Worm (Caenorhabditis elegans) whole organism, L1 larva: ENCODE measurements around the gene fbxa-176.
A peak's percentile ranks its signal among the peaks of the same experiment; 100 is the strongest.

Experiments
- C04F5.9 ChIP-seq: sonication (generic microtip); optimal IDR thresholded peaks from 2 replicates; lab custom pipeline; 2016; ENCODE audit warnings: missing genetic modification characterization, missing compliant biosample characterization
- C34B4.2 ChIP-seq: sonication (generic microtip); optimal IDR thresholded peaks from 2 replicates; lab custom pipeline; 2017; ENCODE audit warnings: mild to moderate bottlenecking, missing genetic modification characterization, missing compliant biosample characterization
- F16B12.6 ChIP-seq: fragments of 150-350 bp; optimal IDR thresholded peaks from 2 replicates; lab custom pipeline; 2014; ENCODE audit warnings: missing biosample characterization, missing genetic modification characterization
- Y116A8C.19 ChIP-seq: sonication (generic microtip); optimal IDR thresholded peaks from 2 replicates; lab custom pipeline; 2016; ENCODE audit warnings: missing compliant biosample characterization, missing genetic modification characterization, borderline replicate concordance
- alr-1 ChIP-seq: fragments of 200-800 bp; sonication (Bioruptor generic); optimal IDR thresholded peaks from 2 replicates; lab custom pipeline; 2018; ENCODE audit warnings: borderline replicate concordance, mild to moderate bottlenecking, missing genetic modification characterization, missing compliant biosample characterization
- ceh-63 ChIP-seq: fragments of 200-800 bp; sonication (Bioruptor generic); optimal IDR thresholded peaks from 2 replicates; lab custom pipeline; 2018; ENCODE audit warnings: mild to moderate bottlenecking, missing genetic modification characterization, missing compliant biosample characterization
- ceh-82 ChIP-seq, 3 experiments: fragments of 150-350 bp in 1 of 3; sonication (generic microtip) in 2 of 3; optimal IDR thresholded peaks; 2 replicates each; lab custom pipeline; 2014 to 2017; ENCODE audit warnings: missing biosample characterization in 3 of 3, missing genetic modification characterization in 3 of 3
- ceh-88 ChIP-seq: fragments of 200-800 bp; sonication (Bioruptor generic); IDR thresholded peaks from 2 replicates; pipeline ENCODE4 v1.3.6; 2022; ENCODE audit warnings: missing genetic modification characterization, missing compliant biosample characterization
- ceh-90 ChIP-seq: sonication (generic microtip); optimal IDR thresholded peaks from 2 replicates; lab custom pipeline; 2016; ENCODE audit warnings: missing genetic modification characterization, missing compliant biosample characterization
- dpl-1 ChIP-seq, 3 experiments: fragments of 150-350 bp in 2 of 3; sonication (generic microtip) in 1 of 3; optimal IDR thresholded peaks; 2 replicates each; lab custom pipeline; 2014 to 2017; ENCODE audit warnings: missing biosample characterization in 3 of 3, missing genetic modification characterization in 3 of 3, missing genetic modification reagents in 3 of 3
- dsc-1 ChIP-seq: sonication (generic microtip); optimal IDR thresholded peaks from 2 replicates; lab custom pipeline; 2016; ENCODE audit warnings: mild to moderate bottlenecking, missing genetic modification characterization, missing compliant biosample characterization
- efl-1 ChIP-seq, 4 experiments: fragments of 150-350 bp; optimal IDR thresholded peaks in 3 of 4; peaks in 1 of 4; 1 replicate in 1 of 4; 2 replicates in 3 of 4; lab custom pipeline; 2014; ENCODE audit warnings: missing biosample characterization in 2 of 4, missing genetic modification characterization in 2 of 4, missing genetic modification reagents in 2 of 4
- efl-3 ChIP-seq: fragments of 200-800 bp; sonication (Bioruptor generic); optimal IDR thresholded peaks from 2 replicates; lab custom pipeline; 2018; ENCODE audit warnings: mild to moderate bottlenecking, missing genetic modification characterization, missing compliant biosample characterization
- egl-13 ChIP-seq: sonication (generic microtip); optimal IDR thresholded peaks from 2 replicates; lab custom pipeline; 2016; ENCODE audit warnings: missing genotype, missing genetic modification reagents, missing genetic modification characterization, missing compliant biosample characterization
- egl-27 ChIP-seq, 2 experiments: fragments of 150-350 bp in 1 of 2; sonication (generic microtip); optimal IDR thresholded peaks; 3 replicates each; lab custom pipeline; 2017 to 2018; ENCODE audit warnings: missing biosample characterization in 2 of 2, missing genetic modification characterization in 2 of 2, missing genetic modification reagents in 2 of 2
- elt-2 ChIP-seq: sonication (generic microtip); optimal IDR thresholded peaks from 2 replicates; lab custom pipeline; 2016; ENCODE audit warnings: missing genetic modification characterization, mild to moderate bottlenecking, inconsistent platforms, missing compliant biosample characterization, missing genetic modification reagents
- elt-3 ChIP-seq, 6 experiments: fragments of 150-350 bp in 1 of 6; sonication (generic microtip); optimal IDR thresholded peaks; 2 replicates each; lab custom pipeline; 2017 to 2018; ENCODE audit warnings: missing biosample characterization in 6 of 6, missing genetic modification characterization in 6 of 6, inconsistent platforms in 1 of 6
- fkh-10 ChIP-seq: sonication (generic microtip); optimal IDR thresholded peaks from 2 replicates; lab custom pipeline; 2017; ENCODE audit warnings: missing biosample characterization, missing genetic modification reagents, missing genetic modification characterization
- fkh-4 ChIP-seq: sonication (generic microtip); optimal IDR thresholded peaks from 2 replicates; lab custom pipeline; 2016; ENCODE audit warnings: missing compliant biosample characterization, missing genetic modification characterization, borderline replicate concordance
- fkh-8 ChIP-seq: sonication (generic microtip); optimal IDR thresholded peaks from 2 replicates; lab custom pipeline; 2016; ENCODE audit warnings: mild to moderate bottlenecking, missing genetic modification characterization, missing compliant biosample characterization
- hlh-17 ChIP-seq: fragments of 200-800 bp; sonication (Bioruptor generic); optimal IDR thresholded peaks from 2 replicates; lab custom pipeline; 2018; ENCODE audit warnings: missing genetic modification characterization, mild to moderate bottlenecking, missing compliant biosample characterization, moderate library complexity, borderline replicate concordance
- lin-35 ChIP-seq, 2 experiments: fragments of 150-350 bp; optimal IDR thresholded peaks; 2 replicates each; lab custom pipeline; 2014; ENCODE audit warnings: missing biosample characterization in 2 of 2, missing genetic modification characterization in 2 of 2, missing genetic modification reagents in 2 of 2
- lin-39 ChIP-seq: fragments of 150-350 bp; optimal IDR thresholded peaks from 2 replicates; lab custom pipeline; 2014; ENCODE audit warnings: missing biosample characterization, missing genetic modification reagents, missing genetic modification characterization
- lsy-2 ChIP-seq, 2 experiments: fragments of 150-350 bp; optimal IDR thresholded peaks; 2 replicates each; lab custom pipeline; 2014; ENCODE audit warnings: missing biosample characterization in 2 of 2, missing genetic modification characterization in 2 of 2
- mab-9 ChIP-seq: fragments of 200-800 bp; sonication (Bioruptor generic); IDR thresholded peaks from 2 replicates; pipeline ENCODE4 v1.3.6; 2022; ENCODE audit warnings: missing genetic modification reagents, missing genetic modification characterization, missing compliant biosample characterization
- mdl-1 ChIP-seq, 2 experiments: fragments of 150-350 bp; optimal IDR thresholded peaks; 2 replicates each; lab custom pipeline; 2014 to 2017; ENCODE audit warnings: missing biosample characterization in 2 of 2, missing genetic modification characterization in 2 of 2, inconsistent platforms in 1 of 2
- mep-1 ChIP-seq: fragments of 150-350 bp; optimal IDR thresholded peaks from 2 replicates; lab custom pipeline; 2014; ENCODE audit warnings: missing biosample characterization, missing genetic modification characterization
- nhr-11 ChIP-seq: fragments of 150-350 bp; optimal IDR thresholded peaks from 2 replicates; lab custom pipeline; 2014; ENCODE audit warnings: missing biosample characterization, missing genetic modification characterization
- nhr-12 ChIP-seq: sonication (generic microtip); optimal IDR thresholded peaks from 2 replicates; lab custom pipeline; 2017; ENCODE audit warnings: missing biosample characterization, missing genetic modification characterization
- nhr-237 ChIP-seq: fragments of 150-350 bp; optimal IDR thresholded peaks from 2 replicates; lab custom pipeline; 2014; ENCODE audit warnings: missing biosample characterization, missing genetic modification characterization
- nhr-28 ChIP-seq: fragments of 150-350 bp; optimal IDR thresholded peaks from 2 replicates; lab custom pipeline; 2014; ENCODE audit warnings: missing biosample characterization, missing genetic modification characterization
- nhr-47 ChIP-seq: sonication (generic microtip); optimal IDR thresholded peaks from 2 replicates; lab custom pipeline; 2016; ENCODE audit warnings: mild to moderate bottlenecking, missing genetic modification characterization, moderate library complexity, missing compliant biosample characterization
- nhr-71 ChIP-seq: sonication (generic microtip); optimal IDR thresholded peaks from 2 replicates; lab custom pipeline; 2016; ENCODE audit warnings: mild to moderate bottlenecking, missing genetic modification characterization, moderate library complexity, missing compliant biosample characterization
- nhr-85 ChIP-seq: sonication (generic microtip); peaks from one replicate; lab custom pipeline; 2016; ENCODE audit warnings: missing genetic modification characterization, inconsistent platforms, missing compliant biosample characterization
- nhr-90 ChIP-seq: sonication (generic microtip); optimal IDR thresholded peaks from 2 replicates; lab custom pipeline; 2016; ENCODE audit warnings: mild to moderate bottlenecking, missing genetic modification characterization, missing compliant biosample characterization; ENCODE audit not compliant: poor library complexity
- pax-3 ChIP-seq: fragments of 200-800 bp; sonication (Bioruptor generic); optimal IDR thresholded peaks from 2 replicates; lab custom pipeline; 2018; ENCODE audit warnings: mild to moderate bottlenecking, missing genetic modification characterization, moderate library complexity, missing compliant biosample characterization
- rnt-1 ChIP-seq: sonication (generic microtip); optimal IDR thresholded peaks from 2 replicates; lab custom pipeline; 2016; ENCODE audit warnings: mild to moderate bottlenecking, missing genetic modification characterization, moderate library complexity, missing compliant biosample characterization
- skn-1 ChIP-seq: fragments of 150-350 bp; optimal IDR thresholded peaks from 2 replicates; lab custom pipeline; 2014; ENCODE audit warnings: missing biosample characterization, missing genetic modification characterization
- snpc-4 ChIP-seq: fragments of 150-350 bp; optimal IDR thresholded peaks from 2 replicates; lab custom pipeline; 2014; ENCODE audit warnings: missing biosample characterization, missing genetic modification characterization
- snu-23 ChIP-seq: sonication (generic microtip); optimal IDR thresholded peaks from 2 replicates; lab custom pipeline; 2016; ENCODE audit warnings: missing genetic modification characterization, missing compliant biosample characterization
- sox-4 ChIP-seq: sonication (generic microtip); optimal IDR thresholded peaks from 2 replicates; lab custom pipeline; 2016; ENCODE audit warnings: missing genetic modification characterization, missing compliant biosample characterization
- sup-37 ChIP-seq: fragments of 200-800 bp; sonication (Bioruptor generic); optimal IDR thresholded peaks from 2 replicates; lab custom pipeline; 2018; ENCODE audit warnings: mild to moderate bottlenecking, missing genetic modification characterization, missing compliant biosample characterization
- tbx-2 ChIP-seq: sonication (generic microtip); optimal IDR thresholded peaks from 2 replicates; lab custom pipeline; 2016; ENCODE audit warnings: missing genetic modification characterization, missing compliant biosample characterization
- tlp-1 ChIP-seq: fragments of 150-350 bp; optimal IDR thresholded peaks from 2 replicates; lab custom pipeline; 2014; ENCODE audit warnings: missing biosample characterization, missing genetic modification characterization
- unc-130 ChIP-seq: fragments of 150-350 bp; optimal IDR thresholded peaks from 2 replicates; lab custom pipeline; 2017; ENCODE audit warnings: missing biosample characterization, missing genetic modification characterization, inconsistent platforms
- unc-86 ChIP-seq: sonication (generic microtip); optimal IDR thresholded peaks from 2 replicates; lab custom pipeline; 2016; ENCODE audit warnings: missing genetic modification characterization, missing compliant biosample characterization
- unc-98 ChIP-seq: fragments of 200-800 bp; sonication (Bioruptor generic); IDR thresholded peaks from 2 replicates; pipeline ENCODE4 v1.3.6; 2022; ENCODE audit warnings: missing genetic modification characterization, missing compliant biosample characterization
- vab-15 ChIP-seq: sonication (generic microtip); optimal IDR thresholded peaks from 2 replicates; lab custom pipeline; 2017; ENCODE audit warnings: missing genotype, mild to moderate bottlenecking, missing genetic modification characterization, missing compliant biosample characterization
- zag-1 ChIP-seq: fragments of 150-350 bp; optimal IDR thresholded peaks from 2 replicates; lab custom pipeline; 2014; ENCODE audit warnings: missing biosample characterization, missing genetic modification characterization

The fbxa-176 gene

DNA sequence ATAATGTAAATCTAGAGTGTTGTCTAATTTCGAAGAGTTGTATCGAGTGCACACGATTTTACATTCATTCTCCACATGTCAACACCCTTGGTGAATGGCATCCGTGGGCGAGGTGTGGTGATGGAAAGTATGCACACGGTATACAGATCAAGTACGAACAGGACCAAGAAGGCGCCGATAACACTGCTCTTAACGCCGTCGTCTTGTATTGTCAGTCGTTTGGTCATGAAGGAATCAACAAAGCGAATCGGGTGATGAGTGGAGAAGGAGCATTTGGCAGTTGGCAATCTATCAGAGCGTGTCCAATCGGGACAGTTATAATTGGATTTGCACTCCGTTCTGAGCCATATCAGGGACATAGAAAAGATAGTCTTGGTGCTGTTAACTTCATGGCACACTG is 16.3 kb upstream of the fbxa-176 start:
- TF ChIP-seq lsy-2 (tag; optimal IDR thresholded peaks at IDR 0.05; lab: Kevin White, UChicago) = no peak
- TF ChIP-seq egl-27 (tag; optimal IDR thresholded peaks at IDR 0.05; lab: Kevin White, UChicago) = no peak

DNA sequence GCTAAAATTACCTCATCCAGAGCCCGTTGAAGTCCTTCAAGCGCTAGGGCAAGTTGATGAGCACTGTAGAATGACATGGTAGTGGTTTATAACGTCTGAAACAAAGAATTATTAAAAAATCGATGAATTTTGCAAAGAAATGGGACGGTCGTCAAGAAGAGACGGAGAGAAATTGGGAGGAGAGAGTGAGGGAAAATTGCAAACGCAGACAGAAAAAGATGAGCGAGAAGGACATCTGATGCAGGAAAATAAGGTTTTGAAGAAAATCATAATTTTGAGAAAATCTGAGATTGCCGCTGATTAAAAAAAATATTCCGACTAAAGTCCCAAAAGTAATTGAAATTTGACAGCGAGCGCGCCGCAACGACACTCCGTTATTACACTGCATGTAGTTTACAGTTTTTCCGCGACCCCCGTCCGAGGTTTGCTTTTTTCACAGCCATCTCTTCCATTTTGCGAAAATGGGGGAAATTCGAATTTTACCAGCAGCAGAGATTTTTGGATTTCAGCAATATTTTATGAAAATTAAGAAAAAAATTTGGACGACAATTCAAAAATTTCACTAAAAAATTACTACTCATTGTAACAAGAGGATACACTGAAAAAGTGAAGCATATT is 11.1 kb upstream of the fbxa-176 start, which contains the start of gene C18D4.6:
TSS of gene C18D4.6 (minus strand) at position 97 of the 618 bp plus-strand sequence.
- TF ChIP-seq Y116A8C.19 (tag; lab: Kevin White, UChicago) (no peak), lin-35 (GFP tag; optimal IDR thresholded peaks at IDR 0.05; lab: Kevin White, UChicago) (peak; percentile 41 to 88), mep-1 (tag; lab: Kevin White, UChicago) (no peak), unc-130 (tag; lab: Kevin White, UChicago) (no peak), unc-86 (tag; lab: Kevin White, UChicago) (no peak), fkh-4 (tag; lab: Kevin White, UChicago) (no peak), snu-23 (GFP tag; lab: Kevin White, UChicago) (peak; percentile 13), nhr-237 (tag; lab: Kevin White, UChicago) (no peak), fkh-10 (GFP tag; lab: Kevin White, UChicago) (no peak), mab-9 (GFP tag; lab: Robert Waterston, UW) (no peak), nhr-28 (tag; lab: Kevin White, UChicago) (no peak), nhr-85 (tag; lab: Kevin White, UChicago) (no peak), pax-3 (tag; lab: Kevin White, UChicago) (no peak), alr-1 (tag; lab: Kevin White, UChicago) (no peak), egl-13 (tag; lab: Kevin White, UChicago) (no peak), nhr-11 (tag; lab: Kevin White, UChicago) (no peak), efl-3 (GFP tag; lab: Kevin White, UChicago) (no peak), dpl-1 (GFP tag; optimal IDR thresholded peaks at IDR 0.05; lab: Kevin White, UChicago) (peak; percentile 32 to 76 (median 54)), zag-1 (tag; lab: Kevin White, UChicago) (no peak), C34B4.2 (no peak), elt-2 (no peak), hlh-17 (GFP tag; lab: Kevin White, UChicago) (no peak), skn-1 (tag; lab: Kevin White, UChicago) (no peak), lsy-2 (tag; optimal IDR thresholded peaks at IDR 0.05; lab: Kevin White, UChicago) (peak in 1 of 2 experiments; percentile 27), snpc-4 (tag; lab: Kevin White, UChicago) (no peak), fkh-8 (tag; lab: Kevin White, UChicago) (no peak), unc-98 (no peak), tlp-1 (no peak), vab-15 (tag; lab: Kevin White, UChicago) (no peak), sup-37 (GFP tag; lab: Kevin White, UChicago) (no peak), ceh-88 (GFP tag; lab: Robert Waterston, UW) (no peak), tbx-2 (tag; lab: Kevin White, UChicago) (peak; percentile 17), sox-4 (tag; lab: Kevin White, UChicago) (no peak), ceh-63 (no peak), ceh-82 (tag; optimal IDR thresholded peaks at IDR 0.05; lab: Kevin White, UChicago) (no peak), nhr-47 (no peak), mdl-1 (tag; optimal IDR thresholded peaks at IDR 0.05; lab: Kevin White, UChicago) (no peak), lin-39 (tag; lab: Kevin White, UChicago) (no peak), efl-1 (optimal IDR thresholded peaks at IDR 0.05; lab: Kevin White, UChicago) (peak; percentile 46 to 74), efl-1 (GFP tag; optimal IDR thresholded peaks at IDR 0.05 in 1 of 2; lab: Kevin White, UChicago) (peak; percentile 70 to 96), nhr-12 (tag; lab: Kevin White, UChicago) (no peak), rnt-1 (peak; percentile 11), C04F5.9 (tag; lab: Kevin White, UChicago) (no peak), ceh-90 (no peak), dsc-1 (tag; lab: Kevin White, UChicago) (no peak), nhr-71 (tag; lab: Kevin White, UChicago) (no peak), F16B12.6 (tag; lab: Kevin White, UChicago) (no peak), elt-3 (tag; optimal IDR thresholded peaks at IDR 0.05; lab: Kevin White, UChicago) (no peak), nhr-90 (tag; lab: Kevin White, UChicago) (no peak)
